Fruit fly (Drosophila melanogaster) whole organism, embryonic: ENCODE data around the gene AANATL3.

Experiments used
- CG10431 ChIP-seq: fragments of 200-800 bp; sonication (Bioruptor generic); optimal IDR thresholded peaks from 3 replicates; lab custom pipeline; 2018; ENCODE audit warnings: missing biosample characterization, mild to moderate bottlenecking, missing genetic modification characterization
- CG11247 ChIP-seq: fragments of 200-800 bp; sonication (Bioruptor generic); IDR thresholded peaks from 2 replicates; pipeline ENCODE4 v1.3.6; 2022; ENCODE audit warnings: missing biosample characterization, missing genetic modification characterization
- CG11504 ChIP-seq: fragments of 200-800 bp; sonication (Bioruptor generic); optimal IDR thresholded peaks from 3 replicates; lab custom pipeline; 2019; ENCODE audit warnings: missing biosample characterization, mild to moderate bottlenecking, missing genetic modification characterization, moderate library complexity
- CG12236 ChIP-seq: fragments of 200-800 bp; sonication (Bioruptor generic); optimal IDR thresholded peaks from 2 replicates; lab custom pipeline; 2016; ENCODE audit warnings: missing biosample characterization, missing genetic modification characterization
- CG14667 ChIP-seq: fragments of 200-800 bp; sonication (Bioruptor generic); IDR thresholded peaks from 2 replicates; pipeline ENCODE4 v1.3.6; 2022; ENCODE audit warnings: missing biosample characterization, missing genetic modification characterization
- CG15696 ChIP-seq: fragments of 200-800 bp; sonication (Bioruptor generic); optimal IDR thresholded peaks from 2 replicates; lab custom pipeline; 2019; ENCODE audit warnings: missing biosample characterization, mild to moderate bottlenecking, missing genetic modification characterization, moderate library complexity
- CG1602 ChIP-seq: fragments of 200-800 bp; sonication (Bioruptor generic); optimal IDR thresholded peaks from 3 replicates; lab custom pipeline; 2016; ENCODE audit warnings: missing biosample characterization, missing genetic modification characterization
- CG1647 ChIP-seq: fragments of 200-800 bp; sonication (Bioruptor generic); optimal IDR thresholded peaks from 3 replicates; lab custom pipeline; 2016; ENCODE audit warnings: missing biosample characterization, missing genetic modification characterization
- CG16863 ChIP-seq: fragments of 200-800 bp; sonication (Bioruptor generic); optimal IDR thresholded peaks from 3 replicates; lab custom pipeline; 2016; ENCODE audit warnings: missing biosample characterization, missing genetic modification characterization
- CG17829 ChIP-seq: fragments of 200-800 bp; optimal IDR thresholded peaks from 2 replicates; lab custom pipeline; 2019; ENCODE audit warnings: missing biosample characterization, mild to moderate bottlenecking, missing genetic modification characterization, moderate library complexity
- CG2712 ChIP-seq: fragments of 200-800 bp; optimal IDR thresholded peaks from 3 replicates; lab custom pipeline; 2019; ENCODE audit warnings: missing biosample characterization, mild to moderate bottlenecking, missing genetic modification characterization, moderate library complexity
- CG2889 ChIP-seq: fragments of 200-800 bp; sonication (Bioruptor generic); IDR thresholded peaks from 3 replicates; pipeline ENCODE4 v1.3.6; 2022; ENCODE audit warnings: missing biosample characterization, missing genetic modification characterization
- CG3838 ChIP-seq: fragments of 200-800 bp; sonication (Bioruptor generic); optimal IDR thresholded peaks from 3 replicates; lab custom pipeline; 2016; ENCODE audit warnings: missing biosample characterization, missing genetic modification characterization
- CG4617 ChIP-seq: fragments of 200-800 bp; sonication (Bioruptor generic); optimal IDR thresholded peaks from 3 replicates; lab custom pipeline; 2016; ENCODE audit warnings: missing biosample characterization, missing genetic modification characterization, borderline replicate concordance
- CG8290 ChIP-seq, 3 experiments: fragments of 200-800 bp; sonication (Bioruptor generic); optimal IDR thresholded peaks; 2 replicates each; lab custom pipeline; 2016 to 2019; ENCODE audit warnings: missing biosample characterization in 3 of 3, missing genetic modification characterization in 3 of 3, mild to moderate bottlenecking in 2 of 3, moderate library complexity in 1 of 3
- CG8388 ChIP-seq: fragments of 200-800 bp; sonication (Bioruptor generic); optimal IDR thresholded peaks from 2 replicates; lab custom pipeline; 2019; ENCODE audit warnings: missing biosample characterization, mild to moderate bottlenecking, missing genetic modification characterization, moderate library complexity
- CG8765 ChIP-seq: fragments of 200-800 bp; sonication (Bioruptor generic); IDR thresholded peaks from 2 replicates; pipeline ENCODE4 v1.3.6; 2022; ENCODE audit warnings: missing biosample characterization, missing genetic modification characterization
- D19A ChIP-seq: fragments of 200-800 bp; optimal IDR thresholded peaks from 3 replicates; lab custom pipeline; 2019; ENCODE audit warnings: missing biosample characterization, mild to moderate bottlenecking, missing genetic modification characterization, moderate library complexity
- Dek ChIP-seq: fragments of 200-800 bp; sonication (Bioruptor generic); optimal IDR thresholded peaks from 3 replicates; lab custom pipeline; 2019; ENCODE audit warnings: missing biosample characterization, mild to moderate bottlenecking, missing genetic modification characterization, moderate library complexity
- Doc3 ChIP-seq: fragments of 200-800 bp; sonication (Bioruptor generic); IDR thresholded peaks from 3 replicates; pipeline ENCODE4 v1.3.6; 2022; ENCODE audit warnings: missing biosample characterization, missing genetic modification characterization; ENCODE audit not compliant: partially characterized antibody
- Ets65A ChIP-seq: fragments of 200-800 bp; sonication (Bioruptor generic); peaks from one replicate; lab custom pipeline; 2016; ENCODE audit warnings: missing biosample characterization, missing genetic modification characterization
- HmgZ ChIP-seq: fragments of 200-800 bp; sonication (Bioruptor generic); optimal IDR thresholded peaks from 2 replicates; lab custom pipeline; 2018; ENCODE audit warnings: missing biosample characterization, mild to moderate bottlenecking, missing genetic modification characterization
- Hr51 ChIP-seq, 2 experiments: fragments of 200-800 bp; sonication (Bioruptor generic); optimal IDR thresholded peaks; 2 replicates in 1 of 2; 3 replicates in 1 of 2; lab custom pipeline; 2016 to 2018; ENCODE audit warnings: missing biosample characterization in 2 of 2, missing genetic modification characterization in 2 of 2, mild to moderate bottlenecking in 1 of 2, moderate library complexity in 1 of 2
- Mes4 ChIP-seq: fragments of 200-800 bp; sonication (Bioruptor generic); optimal IDR thresholded peaks from 2 replicates; lab custom pipeline; 2016; ENCODE audit warnings: missing biosample characterization, missing genetic modification characterization
- Oaz ChIP-seq: fragments of 200-800 bp; sonication (Bioruptor generic); IDR thresholded peaks from 2 replicates; pipeline ENCODE4 v1.3.6; 2022; ENCODE audit warnings: missing biosample characterization, missing genetic modification characterization
- Oli ChIP-seq: fragments of 200-800 bp; sonication (Bioruptor generic); optimal IDR thresholded peaks from 2 replicates; lab custom pipeline; 2018; ENCODE audit warnings: missing biosample characterization, mild to moderate bottlenecking, missing genetic modification characterization, moderate library complexity
- Ravus ChIP-seq: fragments of 200-800 bp; sonication (Bioruptor generic); IDR thresholded peaks from 2 replicates; pipeline ENCODE4 v1.3.6; 2022; ENCODE audit warnings: missing biosample characterization, missing genetic modification characterization
- Rx ChIP-seq: fragments of 200-800 bp; sonication (Bioruptor generic); IDR thresholded peaks from 2 replicates; pipeline ENCODE4 v1.3.6; 2022; ENCODE audit warnings: missing biosample characterization, missing genetic modification characterization
- Spps ChIP-seq: fragments of 200-800 bp; sonication (Bioruptor generic); optimal IDR thresholded peaks from 2 replicates; lab custom pipeline; 2018; ENCODE audit warnings: missing biosample characterization, mild to moderate bottlenecking, missing genetic modification characterization
- ap ChIP-seq: fragments of 200-800 bp; sonication (Bioruptor generic); IDR thresholded peaks from 2 replicates; pipeline ENCODE4 v1.3.6; 2022; ENCODE audit warnings: missing biosample characterization, missing genetic modification characterization
- ash1 ChIP-seq: fragments of 200-800 bp; sonication (Bioruptor generic); optimal IDR thresholded peaks from 2 replicates; lab custom pipeline; 2018; ENCODE audit warnings: missing biosample characterization, mild to moderate bottlenecking, missing genetic modification characterization
- cad ChIP-seq: fragments of >200 bp; optimal IDR thresholded peaks from 2 replicates; lab custom pipeline; 2017; ENCODE audit warnings: missing biosample characterization, missing genetic modification characterization
- caup ChIP-seq: fragments of 200-800 bp; sonication (Bioruptor generic); optimal IDR thresholded peaks from 3 replicates; lab custom pipeline; 2017; ENCODE audit warnings: missing biosample characterization, mild to moderate bottlenecking, missing genetic modification characterization, moderate library complexity; ENCODE audit not compliant: severe bottlenecking
- chn ChIP-seq: fragments of 200-800 bp; sonication (Bioruptor generic); optimal IDR thresholded peaks from 2 replicates; lab custom pipeline; 2016; ENCODE audit warnings: missing biosample characterization, missing genetic modification characterization
- danr ChIP-seq: fragments of 200-800 bp; sonication (Bioruptor generic); IDR thresholded peaks from 2 replicates; pipeline ENCODE4 v1.3.6; 2022; ENCODE audit warnings: missing biosample characterization, missing genetic modification characterization
- dpn ChIP-seq, 2 experiments: fragments of 200-800 bp; sonication (Bioruptor generic); optimal IDR thresholded peaks; 3 replicates each; lab custom pipeline; 2016; ENCODE audit warnings: missing biosample characterization in 2 of 2, missing genetic modification characterization in 2 of 2
- esg ChIP-seq: fragments of 200-800 bp; sonication (Bioruptor generic); conservative IDR thresholded peaks from 2 replicates; pipeline ENCODE4 v1.3.6; 2022; ENCODE audit warnings: missing biosample characterization, missing genetic modification characterization
- fd102C ChIP-seq: fragments of 200-800 bp; sonication (Bioruptor generic); optimal IDR thresholded peaks from 2 replicates; lab custom pipeline; 2018; ENCODE audit warnings: missing biosample characterization, mild to moderate bottlenecking, missing genetic modification characterization, moderate library complexity
- fru ChIP-seq: fragments of >200 bp; optimal IDR thresholded peaks from 2 replicates; lab custom pipeline; 2017
- lola ChIP-seq, 3 experiments: fragments of >200 bp in 2 of 3; fragments of 200-800 bp in 1 of 3; sonication (Bioruptor generic) in 1 of 3; optimal IDR thresholded peaks; 2 replicates each; lab custom pipeline; 2017 to 2019; ENCODE audit warnings: missing biosample characterization in 3 of 3, missing genetic modification characterization in 3 of 3, mild to moderate bottlenecking in 1 of 3, moderate library complexity in 1 of 3
- nerfin-1 ChIP-seq: fragments of 200-800 bp; sonication (Bioruptor generic); optimal IDR thresholded peaks from 3 replicates; lab custom pipeline; 2019; ENCODE audit warnings: missing biosample characterization, mild to moderate bottlenecking, missing genetic modification characterization, moderate library complexity
- peb ChIP-seq: fragments of 200-800 bp; sonication (Bioruptor generic); IDR thresholded peaks from 2 replicates; pipeline ENCODE4 v1.3.6; 2022; ENCODE audit warnings: missing biosample characterization, missing genetic modification characterization
- phol ChIP-seq: fragments of 200-800 bp; sonication (Bioruptor generic); optimal IDR thresholded peaks from 3 replicates; lab custom pipeline; 2018; ENCODE audit warnings: missing biosample characterization, mild to moderate bottlenecking, missing genetic modification characterization, moderate library complexity
- row ChIP-seq: fragments of 200-800 bp; sonication (Bioruptor generic); IDR thresholded peaks from 3 replicates; pipeline ENCODE4 v1.3.6; 2022; ENCODE audit warnings: missing biosample characterization, missing genetic modification characterization
- sens-2 ChIP-seq: fragments of 200-800 bp; sonication (Bioruptor generic); IDR thresholded peaks from 2 replicates; pipeline ENCODE4 v1.3.6; 2022; ENCODE audit warnings: missing biosample characterization, missing genetic modification characterization
- sna ChIP-seq: fragments of 200-800 bp; sonication (Bioruptor generic); IDR thresholded peaks from 2 replicates; pipeline ENCODE4 v1.3.6; 2022; ENCODE audit warnings: missing biosample characterization, missing genetic modification characterization; ENCODE audit not compliant: partially characterized antibody
- tio ChIP-seq: fragments of 200-800 bp; sonication (Bioruptor generic); optimal IDR thresholded peaks from 2 replicates; lab custom pipeline; 2017; ENCODE audit warnings: missing biosample characterization, missing genetic modification characterization, inconsistent platforms
- ttk ChIP-seq: fragments of 200-800 bp; sonication (Bioruptor generic); IDR thresholded peaks from 2 replicates; pipeline ENCODE4 v2.1.2; 2022; ENCODE audit warnings: missing biosample characterization, missing genetic modification characterization
- tx ChIP-seq: fragments of 200-800 bp; sonication (Bioruptor generic); optimal IDR thresholded peaks from 2 replicates; lab custom pipeline; 2016; ENCODE audit warnings: missing biosample characterization, missing genetic modification characterization
- wdn ChIP-seq: fragments of 200-800 bp; sonication (Bioruptor generic); IDR thresholded peaks from 2 replicates; pipeline ENCODE4 v1.3.6; 2022; ENCODE audit warnings: missing biosample characterization, missing genetic modification characterization

AANATL3 gene

DNA sequence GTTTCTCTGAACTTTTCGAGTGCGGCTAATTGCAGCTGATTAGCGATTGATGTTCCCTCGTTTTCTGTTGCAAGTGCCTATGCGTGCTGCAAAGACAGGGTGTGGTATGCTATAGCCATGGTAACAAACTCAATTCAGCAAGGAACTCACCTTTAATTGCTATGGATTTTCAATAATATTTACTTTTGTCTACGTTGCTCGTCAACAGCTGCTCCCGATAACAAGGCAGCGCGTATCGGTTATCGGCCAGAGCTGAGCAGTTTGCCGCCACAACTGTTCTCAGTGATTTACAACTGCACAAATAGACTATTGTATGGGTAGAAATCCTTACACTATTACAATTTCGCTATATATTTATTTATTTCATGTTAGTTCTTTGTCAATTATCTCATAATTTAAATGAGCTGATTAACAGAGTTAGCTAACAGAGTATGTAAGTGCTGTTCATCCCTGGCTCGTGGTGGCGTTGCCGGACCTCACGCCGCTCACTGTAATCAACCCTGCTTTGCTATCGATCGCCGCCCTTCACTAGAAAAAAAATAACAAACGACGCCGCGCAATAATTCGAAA lies 49.7 kb upstream of the AANATL3 start, which contains the start of the genes pr and neb (continued):
- TF ChIP-seq CG1647: peak; percentile 18
- peak; percentile 72 for TF ChIP-seq esg (GFP tag; lab: Robert Waterston, UW)
- peak; percentile 35 for TF ChIP-seq phol (tag; lab: Kevin White, UChicago)
- TF ChIP-seq Ravus (GFP tag; lab: Robert Waterston, UW): no peak; the same call in 1 of the 2 replicates
- TF ChIP-seq Mes4 (GFP tag; lab: Kevin White, UChicago): no peak
- no peak for TF ChIP-seq CG12236 (GFP tag; lab: Kevin White, UChicago)
- peak; percentile 78 for TF ChIP-seq CG11504 (tag; lab: Kevin White, UChicago)
- TF ChIP-seq nerfin-1 (tag; lab: Kevin White, UChicago): no peak
- TF ChIP-seq Ets65A: peak; percentile 92
- peak; percentile 20 to 66 for TF ChIP-seq Hr51 (GFP tag; optimal IDR thresholded peaks at IDR 0.05; lab: Kevin White, UChicago)
- no peak for TF ChIP-seq peb (GFP tag; lab: Robert Waterston, UW)
- no peak for TF ChIP-seq CG15696 (tag; lab: Kevin White, UChicago)
- peak; percentile 49 for TF ChIP-seq HmgZ (tag; lab: Kevin White, UChicago)
- TF ChIP-seq sens-2 (GFP tag; lab: Robert Waterston, UW): no peak
- no peak for TF ChIP-seq fd102C (GFP tag; lab: Kevin White, UChicago)
- TF ChIP-seq lola (GFP tag; optimal IDR thresholded peaks at IDR 0.05; lab: Kevin White, UChicago): peak in 1 of 3 experiments; percentile 55
- TF ChIP-seq wdn (GFP tag; lab: Robert Waterston, UW): peak; percentile 77; the same call in 1 of the 2 replicates
- no peak for TF ChIP-seq CG16863 (GFP tag; lab: Kevin White, UChicago)
- peak; percentile 40 for TF ChIP-seq CG8388 (GFP tag; lab: Kevin White, UChicago)
- TF ChIP-seq chn (GFP tag; lab: Kevin White, UChicago): peak; percentile 26
- peak; percentile 55 for TF ChIP-seq CG2712 (tag; lab: Kevin White, UChicago)
- no peak for TF ChIP-seq CG10431
- no peak for TF ChIP-seq danr
- no peak for TF ChIP-seq CG14667 (GFP tag; lab: Robert Waterston, UW)
- TF ChIP-seq ttk (GFP tag; lab: Robert Waterston, UW): peak; percentile 57; the same call in 1 of the 2 replicates
- TF ChIP-seq tx (GFP tag; lab: Kevin White, UChicago): no peak
- TF ChIP-seq row (GFP tag; lab: Robert Waterston, UW): peak; percentile 83
- TF ChIP-seq D19A (tag; lab: Kevin White, UChicago): peak; percentile 39
- TF ChIP-seq caup (GFP tag; lab: Kevin White, UChicago): peak; percentile 41
- TF ChIP-seq ash1 (GFP tag; lab: Kevin White, UChicago): no peak
- TF ChIP-seq Spps (tag; lab: Kevin White, UChicago): no peak
- TF ChIP-seq fru: no peak
- 0 out of 3 replicates have a peak, but pooled peaks have one; percentile 40 for TF ChIP-seq Doc3
- peak; percentile 60; the same call in 1 of the 2 replicates for TF ChIP-seq CG11247 (GFP tag; lab: Robert Waterston, UW)
- TF ChIP-seq CG8765 (GFP tag; lab: Robert Waterston, UW): no peak
- peak; percentile 56 for TF ChIP-seq CG1602 (GFP tag; lab: Kevin White, UChicago)
- TF ChIP-seq cad (GFP tag; lab: Kevin White, UChicago): no peak
- TF ChIP-seq tio (GFP tag; lab: Kevin White, UChicago): no peak
- no peak for TF ChIP-seq CG3838 (GFP tag; lab: Kevin White, UChicago)
- peak; percentile 40 for TF ChIP-seq Oli (tag; lab: Kevin White, UChicago)
- peak; percentile 35 for TF ChIP-seq CG17829 (tag; lab: Kevin White, UChicago)
- peak; percentile 36; the same call in 1 of the 2 replicates for TF ChIP-seq ap (GFP tag; lab: Robert Waterston, UW)
- peak; percentile 25 for TF ChIP-seq CG4617 (GFP tag; lab: Kevin White, UChicago)
- TF ChIP-seq CG8290 (GFP tag; optimal IDR thresholded peaks at IDR 0.05; lab: Kevin White, UChicago): peak; percentile 56
- TF ChIP-seq CG8290 (tag; optimal IDR thresholded peaks at IDR 0.05; lab: Kevin White, UChicago): peak in 1 of 2 experiments; percentile 64
- no peak for TF ChIP-seq CG2889 (GFP tag; lab: Robert Waterston, UW)
- TF ChIP-seq sna (GFP tag; lab: Robert Waterston, UW): peak; percentile 64
- peak; percentile 24 for TF ChIP-seq Dek (tag; lab: Kevin White, UChicago)
- peak; percentile 33; the same call in 1 of the 2 replicates for TF ChIP-seq Oaz (GFP tag; lab: Robert Waterston, UW)
- no peak for TF ChIP-seq Rx
- TF ChIP-seq dpn (GFP tag; optimal IDR thresholded peaks at IDR 0.05; lab: Kevin White, UChicago): peak; percentile 51 to 55
